Fruit fly (Drosophila melanogaster) whole organism, embryonic: Measurements from ENCODE around the gene CG10413.

ENCODE experiments used
- Bgb ChIP-seq: fragments of 200-800 bp; sonication (Bioruptor generic); IDR thresholded peaks from 2 replicates; pipeline ENCODE4 v1.3.6; 2022; ENCODE audit warnings: missing biosample characterization, missing genetic modification characterization; ENCODE audit not compliant: partially characterized antibody
- Bteb2 ChIP-seq: fragments of 200-800 bp; sonication (Bioruptor generic); optimal IDR thresholded peaks from 2 replicates; lab custom pipeline; 2016; ENCODE audit warnings: missing biosample characterization, missing genetic modification characterization
- CG11247 ChIP-seq: fragments of 200-800 bp; sonication (Bioruptor generic); IDR thresholded peaks from 2 replicates; pipeline ENCODE4 v1.3.6; 2022; ENCODE audit warnings: missing biosample characterization, missing genetic modification characterization
- CG11504 ChIP-seq: fragments of 200-800 bp; sonication (Bioruptor generic); optimal IDR thresholded peaks from 3 replicates; lab custom pipeline; 2019; ENCODE audit warnings: missing biosample characterization, mild to moderate bottlenecking, missing genetic modification characterization, moderate library complexity
- CG12219 ChIP-seq: fragments of 200-800 bp; sonication (Bioruptor generic); optimal IDR thresholded peaks from 3 replicates; lab custom pipeline; 2018; ENCODE audit warnings: missing biosample characterization, mild to moderate bottlenecking, missing genetic modification characterization
- CG12236 ChIP-seq: fragments of 200-800 bp; sonication (Bioruptor generic); optimal IDR thresholded peaks from 2 replicates; lab custom pipeline; 2016; ENCODE audit warnings: missing biosample characterization, missing genetic modification characterization
- CG12942 ChIP-seq: fragments of 200-800 bp; sonication (Bioruptor generic); optimal IDR thresholded peaks from 3 replicates; lab custom pipeline; 2016; ENCODE audit warnings: missing biosample characterization, missing genetic modification characterization
- CG13123 ChIP-seq: fragments of 200-800 bp; sonication (Bioruptor generic); optimal IDR thresholded peaks from 2 replicates; lab custom pipeline; 2016; ENCODE audit warnings: missing biosample characterization, missing genetic modification characterization
- CG13775 ChIP-seq: fragments of 200-800 bp; sonication (Bioruptor generic); optimal IDR thresholded peaks from 3 replicates; lab custom pipeline; 2017; ENCODE audit warnings: missing biosample characterization, mild to moderate bottlenecking, missing genetic modification characterization
- CG15073 ChIP-seq: fragments of 200-800 bp; sonication (Bioruptor generic); optimal IDR thresholded peaks from 2 replicates; lab custom pipeline; 2016; ENCODE audit warnings: missing biosample characterization, missing genetic modification characterization
- CG15696 ChIP-seq: fragments of 200-800 bp; sonication (Bioruptor generic); optimal IDR thresholded peaks from 2 replicates; lab custom pipeline; 2019; ENCODE audit warnings: missing biosample characterization, mild to moderate bottlenecking, missing genetic modification characterization, moderate library complexity
- CG1647 ChIP-seq: fragments of 200-800 bp; sonication (Bioruptor generic); optimal IDR thresholded peaks from 3 replicates; lab custom pipeline; 2016; ENCODE audit warnings: missing biosample characterization, missing genetic modification characterization
- CG1832 ChIP-seq: fragments of 200-800 bp; sonication (Bioruptor generic); optimal IDR thresholded peaks from 2 replicates; lab custom pipeline; 2017; ENCODE audit warnings: missing biosample characterization, mild to moderate bottlenecking, missing genetic modification characterization, inconsistent platforms
- CG30020 ChIP-seq: fragments of 200-800 bp; optimal IDR thresholded peaks from 2 replicates; lab custom pipeline; 2019; ENCODE audit warnings: missing biosample characterization, mild to moderate bottlenecking, missing genetic modification characterization, moderate library complexity
- CG4707 ChIP-seq: fragments of 200-800 bp; sonication (Bioruptor generic); optimal IDR thresholded peaks from 2 replicates; lab custom pipeline; 2018; ENCODE audit warnings: missing biosample characterization, mild to moderate bottlenecking, missing genetic modification characterization, moderate library complexity
- CG6683 ChIP-seq: fragments of 200-800 bp; sonication (Bioruptor generic); optimal IDR thresholded peaks from 2 replicates; lab custom pipeline; 2017; ENCODE audit warnings: missing biosample characterization, mild to moderate bottlenecking, missing genetic modification characterization, missing genetic modification reagents
- CG8478 ChIP-seq: fragments of >200 bp; optimal IDR thresholded peaks from 2 replicates; lab custom pipeline; 2018
- CG9727 ChIP-seq: fragments of 200-800 bp; sonication (Bioruptor generic); optimal IDR thresholded peaks from 3 replicates; lab custom pipeline; 2017; ENCODE audit warnings: missing biosample characterization, mild to moderate bottlenecking, missing genetic modification characterization
- CG9817 ChIP-seq: fragments of 200-800 bp; sonication (Bioruptor generic); optimal IDR thresholded peaks from 2 replicates; lab custom pipeline; 2018; ENCODE audit warnings: missing biosample characterization, mild to moderate bottlenecking, missing genetic modification characterization, moderate library complexity
- CkIIα-i1 ChIP-seq: fragments of 200-800 bp; sonication (Bioruptor generic); IDR thresholded peaks from 2 replicates; pipeline ENCODE4 v1.3.6; 2022; ENCODE audit warnings: missing biosample characterization, missing genetic modification characterization
- ERR ChIP-seq: fragments of 200-800 bp; sonication (Bioruptor generic); optimal IDR thresholded peaks from 2 replicates; lab custom pipeline; 2016; ENCODE audit warnings: missing biosample characterization, missing genetic modification characterization
- Gug ChIP-seq: fragments of 200-800 bp; sonication (Bioruptor generic); IDR thresholded peaks from 4 replicates; pipeline ENCODE4 v1.3.6; 2022; ENCODE audit warnings: missing biosample characterization, missing genetic modification characterization
- H15 ChIP-seq: fragments of 200-800 bp; sonication (Bioruptor generic); IDR thresholded peaks from 3 replicates; pipeline ENCODE4 v1.3.6; 2022; ENCODE audit warnings: missing biosample characterization, missing genetic modification characterization
- HLH3B ChIP-seq: fragments of 200-800 bp; sonication (Bioruptor generic); IDR thresholded peaks from 2 replicates; pipeline ENCODE4 v1.3.6; 2022; ENCODE audit warnings: missing biosample characterization, missing genetic modification characterization
- HLH54F ChIP-seq: fragments of 200-800 bp; sonication (Bioruptor generic); optimal IDR thresholded peaks from 3 replicates; lab custom pipeline; 2016; ENCODE audit warnings: missing biosample characterization, missing genetic modification characterization
- HLHmδ ChIP-seq: fragments of 200-800 bp; sonication (Bioruptor generic); optimal IDR thresholded peaks from 2 replicates; lab custom pipeline; 2018; ENCODE audit warnings: missing biosample characterization, mild to moderate bottlenecking, missing genetic modification characterization, moderate library complexity
- MBD-R2 ChIP-seq: fragments of 200-800 bp; sonication (Bioruptor generic); IDR thresholded peaks from 2 replicates; pipeline ENCODE4 v1.3.6; 2022; ENCODE audit warnings: missing biosample characterization, missing genetic modification characterization
- Meics ChIP-seq: fragments of 200-800 bp; sonication (Bioruptor generic); optimal IDR thresholded peaks from 2 replicates; lab custom pipeline; 2017; ENCODE audit warnings: missing biosample characterization, mild to moderate bottlenecking, missing genetic modification characterization
- NC2β ChIP-seq: fragments of 200-800 bp; sonication (Bioruptor generic); optimal IDR thresholded peaks from 2 replicates; lab custom pipeline; 2016; ENCODE audit warnings: missing biosample characterization, missing genetic modification characterization
- NFAT ChIP-seq: fragments of 200-800 bp; sonication (Bioruptor generic); IDR thresholded peaks from 2 replicates; pipeline ENCODE4 v1.3.6; 2022; ENCODE audit warnings: missing biosample characterization, missing genetic modification characterization
- Oaz ChIP-seq: fragments of 200-800 bp; sonication (Bioruptor generic); IDR thresholded peaks from 2 replicates; pipeline ENCODE4 v1.3.6; 2022; ENCODE audit warnings: missing biosample characterization, missing genetic modification characterization
- Oli ChIP-seq: fragments of 200-800 bp; sonication (Bioruptor generic); optimal IDR thresholded peaks from 2 replicates; lab custom pipeline; 2018; ENCODE audit warnings: missing biosample characterization, mild to moderate bottlenecking, missing genetic modification characterization, moderate library complexity
- Optix ChIP-seq: fragments of 200-800 bp; sonication (Bioruptor generic); IDR thresholded peaks from 3 replicates; pipeline ENCODE4 v1.3.6; 2022; ENCODE audit warnings: missing biosample characterization, missing genetic modification characterization
- chinmo ChIP-seq: fragments of 200-800 bp; sonication (Bioruptor generic); IDR thresholded peaks from 4 replicates; pipeline ENCODE4 v1.3.6; 2022; ENCODE audit warnings: missing biosample characterization, missing genetic modification characterization; ENCODE audit not compliant: partially characterized antibody
- dati ChIP-seq: fragments of 200-800 bp; sonication (Bioruptor generic); IDR thresholded peaks from 2 replicates; pipeline ENCODE4 v1.3.6; 2022; ENCODE audit warnings: missing biosample characterization, missing genetic modification characterization
- ewg ChIP-seq: fragments of 200-800 bp; sonication (Bioruptor generic); optimal IDR thresholded peaks from 3 replicates; lab custom pipeline; 2017; ENCODE audit warnings: mild to moderate bottlenecking, missing biosample characterization, missing genetic modification reagents, missing genetic modification characterization
- fd102C ChIP-seq: fragments of 200-800 bp; sonication (Bioruptor generic); optimal IDR thresholded peaks from 2 replicates; lab custom pipeline; 2018; ENCODE audit warnings: missing biosample characterization, mild to moderate bottlenecking, missing genetic modification characterization, moderate library complexity
- fd3F ChIP-seq: fragments of 200-800 bp; sonication (Bioruptor generic); optimal IDR thresholded peaks from 2 replicates; lab custom pipeline; 2018; ENCODE audit warnings: missing biosample characterization, mild to moderate bottlenecking, missing genetic modification characterization, moderate library complexity
- fru ChIP-seq: fragments of >200 bp; optimal IDR thresholded peaks from 2 replicates; lab custom pipeline; 2017
- hb ChIP-seq: fragments of 200-800 bp; sonication (Bioruptor generic); IDR thresholded peaks from 3 replicates; pipeline ENCODE4 v1.3.6; 2022; ENCODE audit warnings: missing biosample characterization, missing genetic modification characterization; ENCODE audit not compliant: partially characterized antibody
- kay ChIP-seq: fragments of 200-800 bp; sonication (Bioruptor generic); optimal IDR thresholded peaks from 2 replicates; lab custom pipeline; 2016; ENCODE audit warnings: missing biosample characterization, missing genetic modification characterization
- p53 ChIP-seq: fragments of 200-800 bp; sonication (Bioruptor generic); optimal IDR thresholded peaks from 2 replicates; lab custom pipeline; 2016; ENCODE audit warnings: missing biosample characterization, missing genetic modification characterization
- pros ChIP-seq: fragments of 200-800 bp; sonication (Bioruptor generic); optimal IDR thresholded peaks from 3 replicates; lab custom pipeline; 2019; ENCODE audit warnings: missing biosample characterization, mild to moderate bottlenecking, missing genetic modification characterization, moderate library complexity
- psq ChIP-seq: fragments of 200-800 bp; sonication (Bioruptor generic); optimal IDR thresholded peaks from 2 replicates; lab custom pipeline; 2017; ENCODE audit warnings: missing biosample characterization, missing genetic modification characterization
- run ChIP-seq: fragments of 200-800 bp; sonication (Bioruptor generic); optimal IDR thresholded peaks from 3 replicates; lab custom pipeline; 2018; ENCODE audit warnings: missing biosample characterization, mild to moderate bottlenecking, missing genetic modification characterization
- schlank ChIP-seq: fragments of 200-800 bp; sonication (Bioruptor generic); optimal IDR thresholded peaks from 2 replicates; lab custom pipeline; 2018; ENCODE audit warnings: missing biosample characterization, mild to moderate bottlenecking, missing genetic modification characterization
- sens ChIP-seq: fragments of 200-800 bp; sonication (Bioruptor generic); peaks from one replicate; lab custom pipeline; 2016; ENCODE audit warnings: missing biosample characterization, missing genetic modification characterization
- sima ChIP-seq: fragments of 200-800 bp; sonication (Bioruptor generic); optimal IDR thresholded peaks from 2 replicates; lab custom pipeline; 2016; ENCODE audit warnings: missing biosample characterization, missing genetic modification characterization
- sob ChIP-seq: fragments of 200-800 bp; sonication (Bioruptor generic); IDR thresholded peaks from 2 replicates; pipeline ENCODE4 v1.3.6; 2022; ENCODE audit warnings: missing biosample characterization, missing genetic modification characterization
- tap ChIP-seq: fragments of 200-800 bp; optimal IDR thresholded peaks from 3 replicates; lab custom pipeline; 2019; ENCODE audit warnings: missing biosample characterization, mild to moderate bottlenecking, missing genetic modification characterization, moderate library complexity
- tio ChIP-seq: fragments of 200-800 bp; sonication (Bioruptor generic); optimal IDR thresholded peaks from 2 replicates; lab custom pipeline; 2017; ENCODE audit warnings: missing biosample characterization, missing genetic modification characterization, inconsistent platforms
- toy ChIP-seq: fragments of 200-800 bp; sonication (Bioruptor generic); IDR thresholded peaks from 2 replicates; pipeline ENCODE4 v1.3.6; 2022; ENCODE audit warnings: missing biosample characterization, missing genetic modification characterization

Gene CG10413

DNA sequence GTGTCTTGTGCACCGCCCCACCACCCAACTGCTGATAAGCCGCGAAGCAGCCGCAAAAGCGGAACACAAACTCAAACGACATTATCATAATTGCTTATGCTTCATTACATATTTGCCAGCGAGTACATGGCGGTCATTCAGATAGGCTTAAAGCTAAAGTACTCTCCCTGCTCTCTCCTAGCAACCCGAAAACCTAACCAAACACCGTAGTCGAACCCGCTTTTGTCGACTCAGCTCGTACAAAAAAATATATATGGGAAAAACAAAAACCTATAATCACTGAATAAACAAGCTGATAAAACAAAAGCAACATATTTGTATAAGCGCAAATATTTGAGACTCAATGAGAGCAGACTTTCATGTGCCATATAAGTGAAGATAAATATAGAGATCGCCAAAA is 21.9 kb upstream of the CG10413 start (continued):
- TF ChIP-seq HLH3B (GFP tag; lab: Robert Waterston, UW) (peak; percentile 75; the same call in 1 of the 2 replicates), CG13123 (GFP tag; lab: Kevin White, UChicago) (peak; percentile 81), ewg (GFP tag; lab: Kevin White, UChicago) (peak; percentile 70), NFAT (GFP tag; lab: Robert Waterston, UW) (peak; percentile 27; the same call in 1 of the 2 replicates), fd3F (peak; percentile 81), CG11247 (GFP tag; lab: Robert Waterston, UW) (peak; percentile 38; the same call in 1 of the 2 replicates), kay (GFP tag; lab: Kevin White, UChicago) (peak; percentile 79), run (tag; lab: Kevin White, UChicago) (peak; percentile 84), CkIIα-i1 (GFP tag; lab: Robert Waterston, UW) (0 out of 2 replicates have a peak, but pooled peaks have one; percentile 26), CG9817 (tag; lab: Kevin White, UChicago) (peak; percentile 60), CG8478 (lab: Kevin White, UChicago) (no peak), ERR (GFP tag; lab: Kevin White, UChicago) (peak; percentile 77), Oli (peak; percentile 47), tio (peak; percentile 56), schlank (peak; percentile 84), psq (GFP tag; lab: Kevin White, UChicago) (peak; percentile 72), toy (GFP tag; lab: Robert Waterston, UW) (0 out of 2 replicates have a peak, but pooled peaks have one; percentile 26), Gug (no peak), CG9727 (GFP tag; lab: Kevin White, UChicago) (peak; percentile 91), chinmo (no peak), CG4707 (GFP tag; lab: Kevin White, UChicago) (peak; percentile 84), HLH54F (GFP tag; lab: Kevin White, UChicago) (peak; percentile 24), pros (GFP tag; lab: Kevin White, UChicago) (no peak), p53 (GFP tag; lab: Kevin White, UChicago) (peak; percentile 61), H15 (no peak), CG30020 (tag; lab: Kevin White, UChicago) (no peak), Oaz (no peak), CG12942 (peak; percentile 70), sens (GFP tag; lab: Kevin White, UChicago) (peak; percentile 99), HLHmδ (no peak), CG11504 (tag; lab: Kevin White, UChicago) (peak; percentile 77), CG12236 (GFP tag; lab: Kevin White, UChicago) (peak; percentile 92), NC2β (GFP tag; lab: Kevin White, UChicago) (peak; percentile 86), MBD-R2 (GFP tag; lab: Robert Waterston, UW) (peak; percentile 10; the same call in 1 of the 2 replicates), Optix (peak; percentile 60; the same call in 2 of the 3 replicates), fru (lab: Kevin White, UChicago) (no peak), fd102C (peak; percentile 65), hb (no peak), CG1647 (GFP tag; lab: Kevin White, UChicago) (peak; percentile 82), Bteb2 (GFP tag; lab: Kevin White, UChicago) (peak; percentile 79), CG15073 (GFP tag; lab: Kevin White, UChicago) (no peak), Meics (GFP tag; lab: Kevin White, UChicago) (peak; percentile 85), CG1832 (GFP tag; lab: Kevin White, UChicago) (no peak), tap (tag; lab: Kevin White, UChicago) (peak; percentile 36), sob (GFP tag; lab: Robert Waterston, UW) (peak; percentile 87), CG13775 (GFP tag; lab: Kevin White, UChicago) (peak; percentile 49), CG12219 (GFP tag; lab: Kevin White, UChicago) (peak; percentile 68), dati (no peak), sima (GFP tag; lab: Kevin White, UChicago) (peak; percentile 54), CG6683 (GFP tag; lab: Kevin White, UChicago) (peak; percentile 80), Bgb (GFP tag; lab: Robert Waterston, UW) (no peak), CG15696 (tag; lab: Kevin White, UChicago) (peak; percentile 60)
